Worm (Caenorhabditis elegans): Measurements from ENCODE around the gene F28C6.8.

- TF ChIP-seq nhr-237 (tag; optimal IDR thresholded peaks at IDR 0.05) (no peak), nhr-20 (tag; optimal IDR thresholded peaks at IDR 0.05) (no peak), aha-1 (tag; optimal IDR thresholded peaks at IDR 0.05) (no peak), sox-4 (tag; optimal IDR thresholded peaks at IDR 0.05) (no peak), elt-3 (tag; optimal IDR thresholded peaks at IDR 0.05) (no peak), nhr-77 (tag; optimal IDR thresholded peaks at IDR 0.05) (no peak), sptf-1 (tag; optimal IDR thresholded peaks at IDR 0.05) (no peak), nhr-47 (tag; optimal IDR thresholded peaks at IDR 0.05) (peak; percentile 18), elt-2 (tag; optimal IDR thresholded peaks at IDR 0.05) (no peak), pqm-1 (tag; optimal IDR thresholded peaks at IDR 0.05) (no peak), nhr-12 (tag; optimal IDR thresholded peaks at IDR 0.05) (no peak), pag-3 (tag; optimal IDR thresholded peaks at IDR 0.05; ENCODE audit: borderline replicate concordance, insufficient read depth) (no peak)
Observed at ce11 chrII:8559188-8559587, 47.5 kb upstream of the F28C6.8 start.

Measured in whole organism, L1 larva.